Worm (Caenorhabditis elegans) whole organism, L2 larva: Measurements from ENCODE around the gene haly-1.

Experiments used
- ceh-82 ChIP-seq: fragments of 150-350 bp; optimal IDR thresholded peaks from 2 replicates; lab custom pipeline; 2014; ENCODE audit warnings: missing biosample characterization, missing genetic modification characterization
- nhr-129 ChIP-seq: fragments of 150-350 bp; optimal IDR thresholded peaks from 2 replicates; lab custom pipeline; 2014; ENCODE audit warnings: missing biosample characterization, missing genetic modification characterization

DNA sequence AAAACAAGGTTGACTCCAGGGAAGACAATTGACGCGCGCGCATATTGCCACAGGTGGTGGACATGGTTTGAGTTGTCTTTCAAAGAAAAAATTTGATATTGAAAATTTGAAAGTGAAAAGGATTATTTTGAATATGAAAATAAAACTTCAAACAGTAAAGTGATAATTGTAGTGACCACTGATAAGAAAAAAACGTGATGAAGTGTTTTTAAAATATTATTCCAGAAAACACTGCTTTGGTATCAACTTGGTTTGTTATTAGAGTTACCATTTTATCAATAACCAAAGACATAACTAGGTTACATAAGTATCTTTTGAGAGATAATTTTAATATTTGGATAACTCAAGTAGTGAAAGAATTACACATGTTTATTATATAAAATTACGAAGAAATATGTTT lies 19.8 kb upstream of the haly-1 start:
- no peak for TF ChIP-seq nhr-129 (tag; lab: Kevin White, UChicago)
- no peak for TF ChIP-seq ceh-82 (tag; lab: Kevin White, UChicago)
